Fruit fly (Drosophila melanogaster) whole organism, embryonic: Measurements from ENCODE around the gene Enoph.

Source experiments
- BEAF-32 ChIP-seq: fragments of 200-800 bp; sonication (Bioruptor generic); optimal IDR thresholded peaks from 3 replicates; lab custom pipeline; 2017; ENCODE audit warnings: missing biosample characterization, missing genetic modification characterization, mild to moderate bottlenecking, moderate library complexity, missing genetic modification reagents
- Bgb ChIP-seq: fragments of 200-800 bp; sonication (Bioruptor generic); IDR thresholded peaks from 2 replicates; pipeline ENCODE4 v1.3.6; 2022; ENCODE audit warnings: missing biosample characterization, missing genetic modification characterization; ENCODE audit not compliant: partially characterized antibody
- CG10543 ChIP-seq: fragments of 200-800 bp; sonication (Bioruptor generic); optimal IDR thresholded peaks from 3 replicates; lab custom pipeline; 2017; ENCODE audit warnings: missing biosample characterization, mild to moderate bottlenecking, missing genetic modification characterization, moderate library complexity
- CG11696 ChIP-seq: fragments of 200-800 bp; sonication (Bioruptor generic); IDR thresholded peaks from 2 replicates; pipeline ENCODE4 v1.3.6; 2022; ENCODE audit warnings: missing biosample characterization, missing genetic modification characterization
- CG11723 ChIP-seq: fragments of 200-800 bp; sonication (Bioruptor generic); optimal IDR thresholded peaks from 2 replicates; lab custom pipeline; 2017; ENCODE audit warnings: missing biosample characterization, mild to moderate bottlenecking, missing genetic modification characterization
- CG13296 ChIP-seq: fragments of 200-800 bp; sonication (Bioruptor generic); optimal IDR thresholded peaks from 3 replicates; lab custom pipeline; 2018; ENCODE audit warnings: missing biosample characterization, mild to moderate bottlenecking, missing genetic modification characterization
- CG15011 ChIP-seq: fragments of 200-800 bp; sonication (Bioruptor generic); optimal IDR thresholded peaks from 3 replicates; lab custom pipeline; 2018; ENCODE audit warnings: missing biosample characterization, mild to moderate bottlenecking, missing genetic modification characterization
- CG2678 ChIP-seq: fragments of 200-800 bp; sonication (Bioruptor generic); optimal IDR thresholded peaks from 3 replicates; lab custom pipeline; 2019; ENCODE audit warnings: missing biosample characterization, mild to moderate bottlenecking, missing genetic modification characterization, moderate library complexity
- CG2712 ChIP-seq: fragments of 200-800 bp; optimal IDR thresholded peaks from 3 replicates; lab custom pipeline; 2019; ENCODE audit warnings: missing biosample characterization, mild to moderate bottlenecking, missing genetic modification characterization, moderate library complexity
- CG3995 ChIP-seq: fragments of 200-800 bp; sonication (Bioruptor generic); optimal IDR thresholded peaks from 3 replicates; lab custom pipeline; 2016; ENCODE audit warnings: missing biosample characterization, missing genetic modification characterization
- CG4328 ChIP-seq: fragments of 200-800 bp; sonication (Bioruptor generic); optimal IDR thresholded peaks from 3 replicates; lab custom pipeline; 2017; ENCODE audit warnings: missing biosample characterization, missing genetic modification reagents, missing genetic modification characterization
- CG7987 ChIP-seq: fragments of 200-800 bp; sonication (Bioruptor generic); optimal IDR thresholded peaks from 2 replicates; lab custom pipeline; 2018; ENCODE audit warnings: missing biosample characterization, mild to moderate bottlenecking, missing genetic modification characterization, moderate library complexity
- CG8089 ChIP-seq: fragments of 200-800 bp; sonication (Bioruptor generic); optimal IDR thresholded peaks from 3 replicates; lab custom pipeline; 2016; ENCODE audit warnings: missing biosample characterization, missing genetic modification characterization
- CG8924 ChIP-seq: fragments of 200-800 bp; optimal IDR thresholded peaks from 3 replicates; lab custom pipeline; 2019; ENCODE audit warnings: missing biosample characterization, mild to moderate bottlenecking, missing genetic modification characterization, moderate library complexity
- CG9215 ChIP-seq: fragments of 200-800 bp; sonication (Bioruptor generic); IDR thresholded peaks from 2 replicates; pipeline ENCODE4 v1.3.6; 2022; ENCODE audit warnings: missing biosample characterization, missing genetic modification characterization
- CG9727 ChIP-seq: fragments of 200-800 bp; sonication (Bioruptor generic); optimal IDR thresholded peaks from 3 replicates; lab custom pipeline; 2017; ENCODE audit warnings: missing biosample characterization, mild to moderate bottlenecking, missing genetic modification characterization
- Deaf1 ChIP-seq: fragments of 200-800 bp; optimal IDR thresholded peaks from 3 replicates; lab custom pipeline; 2019; ENCODE audit warnings: missing biosample characterization, mild to moderate bottlenecking, missing genetic modification characterization, moderate library complexity
- Drgx ChIP-seq: fragments of 200-800 bp; sonication (Bioruptor generic); IDR thresholded peaks from 2 replicates; pipeline ENCODE4 v1.3.6; 2022; ENCODE audit warnings: missing biosample characterization, missing genetic modification characterization
- E2f1 ChIP-seq: fragments of 200-800 bp; sonication (Bioruptor generic); IDR thresholded peaks from 2 replicates; pipeline ENCODE4 v1.3.6; 2022; ENCODE audit warnings: missing biosample characterization, missing genetic modification characterization
- ERR ChIP-seq: fragments of 200-800 bp; sonication (Bioruptor generic); optimal IDR thresholded peaks from 2 replicates; lab custom pipeline; 2016; ENCODE audit warnings: missing biosample characterization, missing genetic modification characterization
- Hmx ChIP-seq: fragments of 200-800 bp; sonication (Bioruptor generic); optimal IDR thresholded peaks from 2 replicates; lab custom pipeline; 2016; ENCODE audit warnings: missing biosample characterization, missing genetic modification characterization
- Lhr ChIP-seq: fragments of 200-800 bp; sonication (Bioruptor generic); optimal IDR thresholded peaks from 3 replicates; lab custom pipeline; 2017; ENCODE audit warnings: mild to moderate bottlenecking, missing biosample characterization, missing genetic modification reagents, missing genetic modification characterization
- Vsx1 ChIP-seq: fragments of 200-800 bp; sonication (Bioruptor generic); optimal IDR thresholded peaks from 2 replicates; lab custom pipeline; 2017; ENCODE audit warnings: missing biosample characterization, mild to moderate bottlenecking, missing genetic modification characterization, missing genetic modification reagents
- al ChIP-seq: fragments of 200-800 bp; sonication (Bioruptor generic); IDR thresholded peaks from 2 replicates; pipeline ENCODE4 v1.3.6; 2022; ENCODE audit warnings: missing biosample characterization, missing genetic modification characterization
- ap ChIP-seq: fragments of 200-800 bp; sonication (Bioruptor generic); IDR thresholded peaks from 2 replicates; pipeline ENCODE4 v1.3.6; 2022; ENCODE audit warnings: missing biosample characterization, missing genetic modification characterization
- cad ChIP-seq: fragments of >200 bp; optimal IDR thresholded peaks from 2 replicates; lab custom pipeline; 2017; ENCODE audit warnings: missing biosample characterization, missing genetic modification characterization
- caup ChIP-seq: fragments of 200-800 bp; sonication (Bioruptor generic); optimal IDR thresholded peaks from 3 replicates; lab custom pipeline; 2017; ENCODE audit warnings: missing biosample characterization, mild to moderate bottlenecking, missing genetic modification characterization, moderate library complexity; ENCODE audit not compliant: severe bottlenecking
- dmrt99B ChIP-seq: fragments of 200-800 bp; sonication (Bioruptor generic); optimal IDR thresholded peaks from 2 replicates; lab custom pipeline; 2018; ENCODE audit warnings: missing biosample characterization, mild to moderate bottlenecking, missing genetic modification characterization, moderate library complexity
- dpn ChIP-seq, 2 experiments: fragments of 200-800 bp; sonication (Bioruptor generic); optimal IDR thresholded peaks; 3 replicates each; lab custom pipeline; 2016; ENCODE audit warnings: missing biosample characterization in 2 of 2, missing genetic modification characterization in 2 of 2
- eve ChIP-seq, 2 experiments: fragments of >200 bp; optimal IDR thresholded peaks; 2 replicates each; lab custom pipeline; 2017; ENCODE audit warnings: missing biosample characterization in 2 of 2, missing genetic modification characterization in 2 of 2
- ewg ChIP-seq: fragments of 200-800 bp; sonication (Bioruptor generic); optimal IDR thresholded peaks from 3 replicates; lab custom pipeline; 2017; ENCODE audit warnings: mild to moderate bottlenecking, missing biosample characterization, missing genetic modification reagents, missing genetic modification characterization
- fd96Cb ChIP-seq: fragments of 200-800 bp; sonication (Bioruptor generic); optimal IDR thresholded peaks from 2 replicates; lab custom pipeline; 2018; ENCODE audit warnings: missing biosample characterization, mild to moderate bottlenecking, missing genetic modification characterization, moderate library complexity
- fru ChIP-seq: fragments of >200 bp; optimal IDR thresholded peaks from 2 replicates; lab custom pipeline; 2017
- ftz-f1 ChIP-seq: fragments of 200-800 bp; sonication (Bioruptor generic); optimal IDR thresholded peaks from 2 replicates; lab custom pipeline; 2016; ENCODE audit warnings: missing biosample characterization, missing genetic modification characterization
- gce ChIP-seq: fragments of 200-800 bp; sonication (Bioruptor generic); IDR thresholded peaks from 3 replicates; pipeline ENCODE4 v1.3.6; 2022; ENCODE audit warnings: missing biosample characterization, missing genetic modification characterization
- gcm2 ChIP-seq: fragments of 200-800 bp; sonication (Bioruptor generic); optimal IDR thresholded peaks from 2 replicates; lab custom pipeline; 2016; ENCODE audit warnings: missing biosample characterization, missing genetic modification characterization
- knrl ChIP-seq: fragments of 200-800 bp; sonication (Bioruptor generic); IDR thresholded peaks from 3 replicates; pipeline ENCODE4 v1.3.6; 2022; ENCODE audit warnings: missing biosample characterization, missing genetic modification characterization; ENCODE audit not compliant: partially characterized antibody
- lbe ChIP-seq: fragments of 200-800 bp; sonication (Bioruptor generic); optimal IDR thresholded peaks from 2 replicates; lab custom pipeline; 2016; ENCODE audit warnings: missing biosample characterization, mild to moderate bottlenecking, missing genetic modification characterization
- lilli ChIP-seq: fragments of 200-800 bp; sonication (Bioruptor generic); optimal IDR thresholded peaks from 3 replicates; lab custom pipeline; 2016; ENCODE audit warnings: missing biosample characterization, missing genetic modification characterization
- otp ChIP-seq: fragments of 200-800 bp; sonication (Bioruptor generic); IDR thresholded peaks from 3 replicates; pipeline ENCODE4, ENCODE4 v1.3.6; 2022; ENCODE audit warnings: missing biosample characterization, missing genetic modification characterization
- pho ChIP-seq: fragments of 200-800 bp; sonication (Bioruptor generic); optimal IDR thresholded peaks from 2 replicates; lab custom pipeline; 2016; ENCODE audit warnings: missing biosample characterization, missing genetic modification characterization
- pita ChIP-seq: fragments of 200-800 bp; sonication (Bioruptor generic); optimal IDR thresholded peaks from 2 replicates; lab custom pipeline; 2017; ENCODE audit warnings: missing biosample characterization, mild to moderate bottlenecking, missing genetic modification characterization
- pnt ChIP-seq: fragments of 200-800 bp; sonication (Bioruptor generic); optimal IDR thresholded peaks from 3 replicates; lab custom pipeline; 2016; ENCODE audit warnings: missing biosample characterization, missing genetic modification characterization
- psq ChIP-seq: fragments of 200-800 bp; sonication (Bioruptor generic); optimal IDR thresholded peaks from 2 replicates; lab custom pipeline; 2017; ENCODE audit warnings: missing biosample characterization, missing genetic modification characterization
- sens ChIP-seq: fragments of 200-800 bp; sonication (Bioruptor generic); peaks from one replicate; lab custom pipeline; 2016; ENCODE audit warnings: missing biosample characterization, missing genetic modification characterization
- stwl ChIP-seq: fragments of 200-800 bp; sonication (Bioruptor generic); optimal IDR thresholded peaks from 3 replicates; lab custom pipeline; 2018; ENCODE audit warnings: missing biosample characterization, mild to moderate bottlenecking, missing genetic modification characterization, moderate library complexity
- tna ChIP-seq: fragments of 200-800 bp; sonication (Bioruptor generic); IDR thresholded peaks from 2 replicates; pipeline ENCODE4 v1.3.6; 2022; ENCODE audit warnings: missing biosample characterization, missing genetic modification characterization; ENCODE audit not compliant: partially characterized antibody
- trem ChIP-seq: fragments of 200-800 bp; optimal IDR thresholded peaks from 3 replicates; lab custom pipeline; 2019; ENCODE audit warnings: missing biosample characterization, mild to moderate bottlenecking, missing genetic modification characterization, moderate library complexity
- unc-4 ChIP-seq: fragments of 200-800 bp; sonication (Bioruptor generic); IDR thresholded peaks from 2 replicates; pipeline ENCODE4 v1.3.6; 2022; ENCODE audit warnings: missing biosample characterization, missing genetic modification characterization; ENCODE audit not compliant: partially characterized antibody
- vvl ChIP-seq: fragments of 200-800 bp; sonication (Bioruptor generic); IDR thresholded peaks from 2 replicates; pipeline ENCODE4 v1.3.6; 2022; ENCODE audit warnings: missing biosample characterization, missing genetic modification characterization

Enoph gene

DNA sequence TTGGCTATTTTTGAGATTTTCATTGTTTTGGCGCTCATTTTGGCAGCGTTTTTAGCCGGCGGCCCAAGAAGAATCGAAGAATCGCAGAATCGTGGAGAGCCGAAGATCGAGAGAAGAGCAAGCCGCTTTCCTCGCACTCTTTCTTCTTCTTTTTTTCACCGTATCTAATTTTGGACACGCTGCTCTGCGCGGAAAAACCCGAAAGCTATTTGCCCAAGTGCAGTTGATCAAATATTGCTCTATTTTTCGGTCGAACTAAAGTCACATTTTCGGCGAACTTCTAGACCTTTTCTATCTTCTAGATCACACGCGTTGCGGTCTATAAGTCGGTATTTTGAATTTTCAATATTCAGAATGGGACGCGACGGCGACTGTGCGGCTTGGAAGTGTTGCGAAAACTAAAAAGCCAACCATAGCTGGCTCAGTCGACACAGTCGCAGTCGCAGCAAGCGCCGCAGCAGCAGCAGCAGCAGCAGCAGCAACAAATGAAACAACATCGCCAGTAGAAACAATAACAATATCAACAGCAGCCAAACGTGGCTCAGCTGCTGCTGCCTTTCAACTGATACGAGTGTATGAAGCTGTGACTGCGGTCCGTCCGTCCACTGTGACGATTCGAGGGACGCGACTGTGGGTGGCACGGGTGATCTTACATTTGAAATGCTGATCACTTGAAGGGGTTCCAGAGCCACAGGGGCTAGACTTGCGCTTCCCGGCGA is 30.6 kb upstream of the Enoph start (continued):
- TF ChIP-seq trem (tag; lab: Kevin White, UChicago) (no peak), Lhr (GFP tag; lab: Kevin White, UChicago) (no peak), Deaf1 (tag; lab: Kevin White, UChicago) (no peak), pita (GFP tag; lab: Kevin White, UChicago) (no peak), CG4328 (GFP tag; lab: Kevin White, UChicago) (no peak), Bgb (no peak), cad (GFP tag; lab: Kevin White, UChicago) (no peak), CG8924 (tag; lab: Kevin White, UChicago) (no peak), Drgx (GFP tag; lab: Robert Waterston, UW) (0 out of 2 replicates have a peak, but pooled peaks have one; percentile 17), lbe (GFP tag; lab: Kevin White, UChicago) (no peak), CG3995 (peak; percentile 93), CG7987 (no peak), al (GFP tag; lab: Robert Waterston, UW) (peak; percentile 34; the same call in 1 of the 2 replicates), gcm2 (GFP tag; lab: Kevin White, UChicago) (no peak), CG10543 (GFP tag; lab: Kevin White, UChicago) (peak; percentile 55), knrl (GFP tag; lab: Robert Waterston, UW) (no peak), CG2678 (tag; lab: Kevin White, UChicago) (no peak), ERR (GFP tag; lab: Kevin White, UChicago) (no peak), psq (no peak), Vsx1 (GFP tag; lab: Kevin White, UChicago) (no peak), CG13296 (GFP tag; lab: Kevin White, UChicago) (no peak), vvl (peak; percentile 18; the same call in 1 of the 2 replicates), CG2712 (tag; lab: Kevin White, UChicago) (no peak), CG11723 (no peak), CG11696 (GFP tag; lab: Robert Waterston, UW) (no peak), ap (GFP tag; lab: Robert Waterston, UW) (no peak), unc-4 (GFP tag; lab: Robert Waterston, UW) (no peak), fru (no peak), eve (GFP tag; optimal IDR thresholded peaks at IDR 0.05; lab: Kevin White, UChicago) (no peak), CG8089 (peak; percentile 77), CG15011 (GFP tag; lab: Kevin White, UChicago) (no peak), ewg (no peak), Hmx (GFP tag; lab: Kevin White, UChicago) (no peak), CG9215 (GFP tag; lab: Robert Waterston, UW) (no peak), otp (no peak), ftz-f1 (GFP tag; lab: Kevin White, UChicago) (no peak), dpn (GFP tag; optimal IDR thresholded peaks at IDR 0.05; lab: Kevin White, UChicago) (peak in 1 of 2 experiments; percentile 10), fd96Cb (tag; lab: Kevin White, UChicago) (no peak), CG9727 (no peak), dmrt99B (tag; lab: Kevin White, UChicago) (no peak), pnt (no peak), BEAF-32 (GFP tag; lab: Kevin White, UChicago) (no peak), tna (GFP tag; lab: Robert Waterston, UW) (no peak), sens (peak; percentile 52), E2f1 (no peak; the same call in 1 of the 2 replicates), pho (no peak), caup (GFP tag; lab: Kevin White, UChicago) (peak; percentile 22), gce (no peak), stwl (tag; lab: Kevin White, UChicago) (no peak), lilli (GFP tag; lab: Kevin White, UChicago) (no peak)
